Fruit fly (Drosophila melanogaster) whole organism, embryonic: ENCODE data around the gene CG6330.
A peak's percentile ranks its signal among the peaks of the same experiment; 100 is the strongest.

Experiments
- CG10209 ChIP-seq: fragments of 200-800 bp; sonication (Bioruptor generic); optimal IDR thresholded peaks from 3 replicates; lab custom pipeline; 2017; ENCODE audit warnings: missing biosample characterization, mild to moderate bottlenecking, missing genetic modification characterization, missing genetic modification reagents
- CG12769 ChIP-seq: fragments of 200-800 bp; sonication (Bioruptor generic); optimal IDR thresholded peaks from 2 replicates; lab custom pipeline; 2019; ENCODE audit warnings: missing biosample characterization, mild to moderate bottlenecking, missing genetic modification characterization, moderate library complexity
- CG15269 ChIP-seq: fragments of 200-800 bp; sonication (Bioruptor generic); optimal IDR thresholded peaks from 2 replicates; lab custom pipeline; 2018; ENCODE audit warnings: missing biosample characterization, mild to moderate bottlenecking, missing genetic modification characterization, moderate library complexity
- CG1647 ChIP-seq: fragments of 200-800 bp; sonication (Bioruptor generic); optimal IDR thresholded peaks from 3 replicates; lab custom pipeline; 2016; ENCODE audit warnings: missing biosample characterization, missing genetic modification characterization
- CG16815 ChIP-seq: fragments of 200-800 bp; sonication (Bioruptor generic); optimal IDR thresholded peaks from 3 replicates; lab custom pipeline; 2017; ENCODE audit warnings: missing biosample characterization, mild to moderate bottlenecking, missing genetic modification characterization
- CG17328 ChIP-seq: fragments of 200-800 bp; sonication (Bioruptor generic); IDR thresholded peaks from 2 replicates; pipeline ENCODE4 v1.3.6; 2022; ENCODE audit warnings: missing biosample characterization, missing genetic modification characterization
- CG18011 ChIP-seq: fragments of 200-800 bp; sonication (Bioruptor generic); optimal IDR thresholded peaks from 2 replicates; lab custom pipeline; 2017; ENCODE audit warnings: missing biosample characterization, missing genetic modification characterization, mild to moderate bottlenecking, moderate library complexity, missing genotype
- CG2120 ChIP-seq: fragments of 200-800 bp; sonication (Bioruptor generic); optimal IDR thresholded peaks from 3 replicates; lab custom pipeline; 2016; ENCODE audit warnings: missing biosample characterization, missing genetic modification characterization
- CG2199 ChIP-seq: fragments of 200-800 bp; sonication (Bioruptor generic); IDR thresholded peaks from 3 replicates; pipeline ENCODE4 v1.3.6; 2022; ENCODE audit warnings: missing biosample characterization, missing genetic modification characterization
- CG31224 ChIP-seq: fragments of 200-800 bp; sonication (Bioruptor generic); IDR thresholded peaks from 2 replicates; pipeline ENCODE4 v1.3.6; 2022; ENCODE audit warnings: missing biosample characterization, missing genetic modification characterization
- CG31441 ChIP-seq: fragments of 200-800 bp; sonication (Bioruptor generic); IDR thresholded peaks from 2 replicates; pipeline ENCODE4 v1.3.6; 2022; ENCODE audit warnings: missing biosample characterization, missing genetic modification characterization
- CG32767 ChIP-seq: fragments of 200-800 bp; sonication (Bioruptor generic); IDR thresholded peaks from 2 replicates; pipeline ENCODE4 v1.3.6; 2022; ENCODE audit warnings: missing biosample characterization, missing genetic modification characterization
- CG4282 ChIP-seq: fragments of 200-800 bp; sonication (Bioruptor generic); optimal IDR thresholded peaks from 2 replicates; lab custom pipeline; 2016; ENCODE audit warnings: missing biosample characterization, missing genetic modification characterization
- CG5180 ChIP-seq: fragments of 200-800 bp; sonication (Bioruptor generic); optimal IDR thresholded peaks from 3 replicates; lab custom pipeline; 2017; ENCODE audit warnings: missing biosample characterization, missing genetic modification characterization, mild to moderate bottlenecking, moderate library complexity, missing genetic modification reagents
- CG5953 ChIP-seq: fragments of 200-800 bp; sonication (Bioruptor generic); IDR thresholded peaks from 2 replicates; pipeline ENCODE4 v1.3.6; 2022; ENCODE audit warnings: missing biosample characterization, missing genetic modification characterization
- CG9609 ChIP-seq: fragments of 200-800 bp; sonication (Bioruptor generic); optimal IDR thresholded peaks from 3 replicates; lab custom pipeline; 2016; ENCODE audit warnings: missing biosample characterization, missing genetic modification characterization
- CTCF ChIP-seq: fragments of 200-800 bp; sonication (Bioruptor generic); optimal IDR thresholded peaks from 2 replicates; lab custom pipeline; 2017; ENCODE audit warnings: missing biosample characterization, mild to moderate bottlenecking, missing genetic modification characterization, moderate library complexity
- CoRest ChIP-seq: fragments of 200-800 bp; sonication (Bioruptor generic); optimal IDR thresholded peaks from 3 replicates; lab custom pipeline; 2018; ENCODE audit warnings: missing biosample characterization, mild to moderate bottlenecking, missing genetic modification characterization, moderate library complexity
- D19A ChIP-seq: fragments of 200-800 bp; optimal IDR thresholded peaks from 3 replicates; lab custom pipeline; 2019; ENCODE audit warnings: missing biosample characterization, mild to moderate bottlenecking, missing genetic modification characterization, moderate library complexity
- E2f2 ChIP-seq: fragments of 200-800 bp; sonication (Bioruptor generic); IDR thresholded peaks from 2 replicates; pipeline ENCODE4 v1.3.6; 2022; ENCODE audit warnings: missing biosample characterization, missing genetic modification characterization
- Elba2 ChIP-seq: fragments of 200-800 bp; sonication (Bioruptor generic); optimal IDR thresholded peaks from 3 replicates; lab custom pipeline; 2016; ENCODE audit warnings: missing biosample characterization, missing genetic modification characterization
- Hand ChIP-seq: fragments of 200-800 bp; sonication (Bioruptor generic); optimal IDR thresholded peaks from 2 replicates; lab custom pipeline; 2017; ENCODE audit warnings: mild to moderate bottlenecking, missing biosample characterization, missing genetic modification reagents, missing genetic modification characterization
- HmgD ChIP-seq: fragments of 200-800 bp; sonication (Bioruptor generic); optimal IDR thresholded peaks from 3 replicates; lab custom pipeline; 2016; ENCODE audit warnings: missing biosample characterization, missing genetic modification characterization
- Hmr ChIP-seq: fragments of 200-800 bp; sonication (Bioruptor generic); optimal IDR thresholded peaks from 3 replicates; lab custom pipeline; 2017; ENCODE audit warnings: mild to moderate bottlenecking, missing biosample characterization, missing genetic modification reagents, missing genetic modification characterization
- Hr3 ChIP-seq: fragments of 200-800 bp; sonication (Bioruptor generic); optimal IDR thresholded peaks from 3 replicates; lab custom pipeline; 2016; ENCODE audit warnings: missing biosample characterization, missing genetic modification characterization
- Lim3 ChIP-seq: fragments of 200-800 bp; sonication (Bioruptor generic); IDR thresholded peaks from 2 replicates; pipeline ENCODE4 v1.3.6; 2022; ENCODE audit warnings: missing biosample characterization, missing genetic modification characterization
- MBD-R2 ChIP-seq: fragments of 200-800 bp; sonication (Bioruptor generic); IDR thresholded peaks from 2 replicates; pipeline ENCODE4 v1.3.6; 2022; ENCODE audit warnings: missing biosample characterization, missing genetic modification characterization
- Med ChIP-seq: fragments of 200-800 bp; sonication (Bioruptor generic); peaks from one replicate; lab custom pipeline; 2016; ENCODE audit warnings: missing biosample characterization, missing genetic modification characterization, mild to moderate bottlenecking, inconsistent platforms, moderate library complexity
- NC2α ChIP-seq: fragments of 200-800 bp; sonication (Bioruptor generic); optimal IDR thresholded peaks from 2 replicates; lab custom pipeline; 2016; ENCODE audit warnings: missing biosample characterization, missing genetic modification characterization
- NFAT ChIP-seq: fragments of 200-800 bp; sonication (Bioruptor generic); IDR thresholded peaks from 2 replicates; pipeline ENCODE4 v1.3.6; 2022; ENCODE audit warnings: missing biosample characterization, missing genetic modification characterization
- Neu2 ChIP-seq: fragments of 200-800 bp; sonication (Bioruptor generic); optimal IDR thresholded peaks from 3 replicates; lab custom pipeline; 2016; ENCODE audit warnings: missing biosample characterization, missing genetic modification characterization, borderline replicate concordance
- Nf-YA ChIP-seq: fragments of 200-800 bp; sonication (Bioruptor generic); IDR thresholded peaks from 2 replicates; pipeline ENCODE4 v1.3.6; 2022; ENCODE audit warnings: missing biosample characterization, missing genetic modification characterization
- NfI ChIP-seq: fragments of 200-800 bp; sonication (Bioruptor generic); optimal IDR thresholded peaks from 3 replicates; lab custom pipeline; 2018; ENCODE audit warnings: missing biosample characterization, mild to moderate bottlenecking, missing genetic modification characterization, moderate library complexity
- Oli ChIP-seq: fragments of 200-800 bp; sonication (Bioruptor generic); optimal IDR thresholded peaks from 2 replicates; lab custom pipeline; 2018; ENCODE audit warnings: missing biosample characterization, mild to moderate bottlenecking, missing genetic modification characterization, moderate library complexity
- PHDP ChIP-seq: fragments of 200-800 bp; sonication (Bioruptor generic); optimal IDR thresholded peaks from 3 replicates; lab custom pipeline; 2018; ENCODE audit warnings: missing biosample characterization, mild to moderate bottlenecking, missing genetic modification characterization, moderate library complexity
- Ptx1 ChIP-seq: fragments of 200-800 bp; sonication (Bioruptor generic); IDR thresholded peaks from 2 replicates; pipeline ENCODE4 v1.3.6; 2022; ENCODE audit warnings: missing biosample characterization, missing genetic modification characterization
- Rx ChIP-seq: fragments of 200-800 bp; sonication (Bioruptor generic); IDR thresholded peaks from 2 replicates; pipeline ENCODE4 v1.3.6; 2022; ENCODE audit warnings: missing biosample characterization, missing genetic modification characterization
- ato ChIP-seq: fragments of 200-800 bp; sonication (Bioruptor generic); IDR thresholded peaks from 2 replicates; pipeline ENCODE4 v1.3.6; 2022; ENCODE audit warnings: missing biosample characterization, missing genetic modification characterization; ENCODE audit not compliant: partially characterized antibody
- az2 ChIP-seq: fragments of 200-800 bp; sonication (Bioruptor generic); optimal IDR thresholded peaks from 3 replicates; lab custom pipeline; 2016; ENCODE audit warnings: missing biosample characterization, missing genetic modification characterization
- eyg ChIP-seq: fragments of 200-800 bp; sonication (Bioruptor generic); optimal IDR thresholded peaks from 3 replicates; lab custom pipeline; 2016; ENCODE audit warnings: missing biosample characterization, missing genetic modification characterization
- fd3F ChIP-seq: fragments of 200-800 bp; sonication (Bioruptor generic); optimal IDR thresholded peaks from 2 replicates; lab custom pipeline; 2018; ENCODE audit warnings: missing biosample characterization, mild to moderate bottlenecking, missing genetic modification characterization, moderate library complexity
- fru ChIP-seq: fragments of >200 bp; optimal IDR thresholded peaks from 2 replicates; lab custom pipeline; 2017
- fu2 ChIP-seq: fragments of 200-800 bp; sonication (Bioruptor generic); optimal IDR thresholded peaks from 2 replicates; lab custom pipeline; 2016; ENCODE audit warnings: missing biosample characterization, missing genetic modification characterization
- gcm2 ChIP-seq: fragments of 200-800 bp; sonication (Bioruptor generic); optimal IDR thresholded peaks from 2 replicates; lab custom pipeline; 2016; ENCODE audit warnings: missing biosample characterization, missing genetic modification characterization
- grau ChIP-seq: fragments of 200-800 bp; optimal IDR thresholded peaks from 3 replicates; lab custom pipeline; 2019; ENCODE audit warnings: missing biosample characterization, mild to moderate bottlenecking, missing genetic modification characterization, moderate library complexity
- gsb ChIP-seq: fragments of 200-800 bp; sonication (Bioruptor generic); IDR thresholded peaks from 2 replicates; pipeline ENCODE4 v1.3.6; 2022; ENCODE audit warnings: missing biosample characterization, missing genetic modification characterization
- pfk ChIP-seq: fragments of 200-800 bp; sonication (Bioruptor generic); optimal IDR thresholded peaks from 2 replicates; lab custom pipeline; 2018; ENCODE audit warnings: missing biosample characterization, mild to moderate bottlenecking, missing genetic modification characterization, moderate library complexity
- psq ChIP-seq: fragments of 200-800 bp; sonication (Bioruptor generic); optimal IDR thresholded peaks from 2 replicates; lab custom pipeline; 2017; ENCODE audit warnings: missing biosample characterization, missing genetic modification characterization
- rib ChIP-seq: fragments of 200-800 bp; sonication (Bioruptor generic); IDR thresholded peaks from 2 replicates; pipeline ENCODE4 v1.3.6; 2022; ENCODE audit warnings: missing biosample characterization, missing genetic modification characterization
- row ChIP-seq: fragments of 200-800 bp; sonication (Bioruptor generic); IDR thresholded peaks from 3 replicates; pipeline ENCODE4 v1.3.6; 2022; ENCODE audit warnings: missing biosample characterization, missing genetic modification characterization
- sens ChIP-seq: fragments of 200-800 bp; sonication (Bioruptor generic); peaks from one replicate; lab custom pipeline; 2016; ENCODE audit warnings: missing biosample characterization, missing genetic modification characterization
- zf30C ChIP-seq: fragments of 200-800 bp; sonication (Bioruptor generic); optimal IDR thresholded peaks from 3 replicates; lab custom pipeline; 2018; ENCODE audit warnings: missing biosample characterization, mild to moderate bottlenecking, missing genetic modification characterization

Gene CG6330

dm6 chr3R:26968823-26969638 lies 10.7 kb upstream of the CG6330 start (continued):
- TF ChIP-seq CG12769 (peak; percentile 80), CG5180 (no peak), CG32767 (GFP tag; lab: Robert Waterston, UW) (no peak), zf30C (GFP tag; lab: Kevin White, UChicago) (peak; percentile 47), D19A (peak; percentile 36), CG4282 (GFP tag; lab: Kevin White, UChicago) (no peak), CG10209 (no peak), CoRest (peak; percentile 51), Ptx1 (GFP tag; lab: Robert Waterston, UW) (0 out of 2 replicates have a peak, but pooled peaks have one; percentile 18), CG16815 (GFP tag; lab: Kevin White, UChicago) (no peak), psq (peak; percentile 64), grau (tag; lab: Kevin White, UChicago) (peak; percentile 43), CG15269 (tag; lab: Kevin White, UChicago) (peak; percentile 36), gsb (GFP tag; lab: Robert Waterston, UW) (peak; percentile 46; the same call in 1 of the 2 replicates), Oli (peak; percentile 37), Elba2 (GFP tag; lab: Kevin White, UChicago) (no peak), MBD-R2 (GFP tag; lab: Robert Waterston, UW) (no peak), ato (GFP tag; lab: Robert Waterston, UW) (no peak), CG1647 (GFP tag; lab: Kevin White, UChicago) (no peak), az2 (peak; percentile 17), pfk (no peak), PHDP (tag; lab: Kevin White, UChicago) (peak; percentile 47), CG2120 (GFP tag; lab: Kevin White, UChicago) (peak; percentile 10), HmgD (GFP tag; lab: Kevin White, UChicago) (no peak), CG5953 (GFP tag; lab: Robert Waterston, UW) (no peak)

- no peak for TF ChIP-seq Hand (GFP tag; lab: Kevin White, UChicago)
- peak; percentile 11; the same call in 1 of the 3 replicates for TF ChIP-seq CG2199 (GFP tag; lab: Robert Waterston, UW)
- TF ChIP-seq fd3F (GFP tag; lab: Kevin White, UChicago), result no peak
- TF ChIP-seq CG9609, result no peak
- no peak for TF ChIP-seq NC2α (GFP tag; lab: Kevin White, UChicago)
- TF ChIP-seq Neu2 (GFP tag; lab: Kevin White, UChicago), result no peak
- peak; percentile 71 for TF ChIP-seq grau (tag; lab: Kevin White, UChicago)
- TF ChIP-seq eyg, result no peak
- no peak for TF ChIP-seq rib (GFP tag; lab: Robert Waterston, UW)
- TF ChIP-seq CG31224 (GFP tag; lab: Robert Waterston, UW), result no peak
- peak; percentile 36 for TF ChIP-seq sens
- TF ChIP-seq gcm2, result no peak
- TF ChIP-seq NfI (GFP tag; lab: Kevin White, UChicago), result no peak
- 0 out of 2 replicates have a peak, but pooled peaks have one; percentile 3 for TF ChIP-seq CG17328 (GFP tag; lab: Robert Waterston, UW)
- TF ChIP-seq Nf-YA (GFP tag; lab: Robert Waterston, UW), result peak; percentile 3; the same call in 1 of the 2 replicates
- no peak for TF ChIP-seq fu2 (GFP tag; lab: Kevin White, UChicago)
- no peak for TF ChIP-seq Hmr
- no peak for TF ChIP-seq CTCF (GFP tag; lab: Kevin White, UChicago)
- TF ChIP-seq Lim3, result no peak
- no peak; the same call in 2 of the 3 replicates for TF ChIP-seq row (GFP tag; lab: Robert Waterston, UW)
- TF ChIP-seq CG31441, result 0 out of 2 replicates have a peak, but pooled peaks have one; percentile 1
- no peak for TF ChIP-seq E2f2
- TF ChIP-seq Med (GFP tag; lab: Kevin White, UChicago), result no peak
- no peak for TF ChIP-seq CG18011 (GFP tag; lab: Kevin White, UChicago)
- TF ChIP-seq fru, result no peak
- no peak for TF ChIP-seq Hr3 (GFP tag; lab: Kevin White, UChicago)
- TF ChIP-seq NFAT (GFP tag; lab: Robert Waterston, UW), result no peak
- no peak for TF ChIP-seq Rx
Observed at dm6 chr3R:26968313-26968605, 10.0 kb upstream of the CG6330 start.
